Worm (Caenorhabditis elegans) whole organism, young adult: ENCODE results near the gene nep-9.

Experiments used
- C17E4.6 ChIP-seq: fragments of 200-800 bp; sonication (Bioruptor generic); IDR thresholded peaks from 2 replicates; pipeline ENCODE4 v1.3.6; 2022; ENCODE audit warnings: missing genetic modification reagents, missing genetic modification characterization, missing compliant biosample characterization
- Y53F4B.3 ChIP-seq: fragments of 200-800 bp; sonication (Bioruptor generic); IDR thresholded peaks from 2 replicates; pipeline ENCODE4 v1.3.6; 2022; ENCODE audit warnings: missing genetic modification reagents, missing genetic modification characterization, missing compliant biosample characterization
- Y79H2A.3 ChIP-seq: fragments of 200-800 bp; sonication (Bioruptor generic); conservative IDR thresholded peaks from 2 replicates; pipeline ENCODE4 v1.3.6; 2022; ENCODE audit warnings: missing genetic modification reagents, missing genetic modification characterization, missing compliant biosample characterization
- attf-6 ChIP-seq: fragments of 200-800 bp; sonication (Bioruptor generic); IDR thresholded peaks from 2 replicates; pipeline ENCODE4 v1.3.6; 2022; ENCODE audit warnings: missing genetic modification reagents, missing genetic modification characterization, missing compliant biosample characterization
- ceh-27 ChIP-seq: fragments of 200-800 bp; sonication (Bioruptor generic); optimal IDR thresholded peaks from 2 replicates; lab custom pipeline; 2018; ENCODE audit warnings: mild to moderate bottlenecking, missing genetic modification characterization, moderate library complexity, missing compliant biosample characterization
- ceh-58 ChIP-seq: fragments of 200-800 bp; sonication (Bioruptor generic); IDR thresholded peaks from 2 replicates; pipeline ENCODE4 v1.3.6; 2022; ENCODE audit warnings: missing genetic modification characterization, missing compliant biosample characterization
- hmg-1.2 ChIP-seq: fragments of 200-800 bp; sonication (Bioruptor generic); IDR thresholded peaks from 2 replicates; pipeline ENCODE4 v1.3.6; 2022; ENCODE audit warnings: missing genetic modification reagents, missing genetic modification characterization, missing compliant biosample characterization
- hsf-1 ChIP-seq: fragments of 200-800 bp; sonication (Bioruptor generic); IDR thresholded peaks from 2 replicates; pipeline ENCODE4 v1.3.6; 2022; ENCODE audit warnings: missing genetic modification reagents, missing genetic modification characterization, missing compliant biosample characterization
- nhr-179 ChIP-seq: sonication (generic microtip); optimal IDR thresholded peaks from 2 replicates; lab custom pipeline; 2016; ENCODE audit warnings: mild to moderate bottlenecking, missing genetic modification characterization, missing compliant biosample characterization
- unc-130 ChIP-seq: sonication (generic microtip); optimal IDR thresholded peaks from 2 replicates; lab custom pipeline; 2016; ENCODE audit warnings: missing genetic modification reagents, missing genetic modification characterization, missing compliant biosample characterization
- ztf-6 ChIP-seq: fragments of 200-800 bp; sonication (Bioruptor generic); IDR thresholded peaks from 2 replicates; pipeline ENCODE4 v1.3.6; 2022; ENCODE audit warnings: missing genetic modification reagents, missing genetic modification characterization, missing compliant biosample characterization

ce11 chrII:3370061-3370460 lies 29.1 kb downstream of the nep-9 start, which contains the start of gene Y49F6C.8:
- TF ChIP-seq ceh-58 (GFP tag; lab: Robert Waterston, UW) (no peak), nhr-179 (no peak), attf-6 (GFP tag; lab: Robert Waterston, UW) (no peak), ceh-27 (GFP tag; lab: Kevin White, UChicago) (no peak), hmg-1.2 (GFP tag; lab: Robert Waterston, UW) (peak; percentile 59; the same call in 1 of the 2 replicates), hsf-1 (GFP tag; lab: Robert Waterston, UW) (no peak), C17E4.6 (GFP tag; lab: Robert Waterston, UW) (no peak), unc-130 (GFP tag; lab: Kevin White, UChicago) (no peak), Y53F4B.3 (no peak), Y79H2A.3 (GFP tag; lab: Robert Waterston, UW) (no peak), ztf-6 (GFP tag; lab: Robert Waterston, UW) (no peak)
